Fruit fly (Drosophila melanogaster) whole organism, embryonic: Measurements from ENCODE around the gene CG9747.

Experiments
- ATbp ChIP-seq: fragments of 200-800 bp; sonication (Bioruptor generic); optimal IDR thresholded peaks from 2 replicates; lab custom pipeline; 2017; ENCODE audit warnings: missing biosample characterization, mild to moderate bottlenecking, missing genetic modification characterization, missing genetic modification reagents
- Ada2b ChIP-seq: fragments of 200-800 bp; sonication (Bioruptor generic); IDR thresholded peaks from 2 replicates; pipeline ENCODE4 v1.3.6; 2022; ENCODE audit warnings: missing biosample characterization, missing genetic modification characterization
- Asciz ChIP-seq: fragments of 200-800 bp; sonication (Bioruptor generic); optimal IDR thresholded peaks from 2 replicates; lab custom pipeline; 2017; ENCODE audit warnings: missing biosample characterization, mild to moderate bottlenecking, missing genetic modification characterization, missing genetic modification reagents
- Awh ChIP-seq: fragments of 200-800 bp; sonication (Bioruptor generic); IDR thresholded peaks from 2 replicates; pipeline ENCODE4, ENCODE4 v1.3.6; 2022; ENCODE audit warnings: missing biosample characterization, missing genetic modification characterization
- Bdp1 ChIP-seq: fragments of 200-800 bp; sonication (Bioruptor generic); optimal IDR thresholded peaks from 3 replicates; lab custom pipeline; 2016; ENCODE audit warnings: missing biosample characterization, missing genetic modification characterization
- CG10654 ChIP-seq: fragments of 200-800 bp; sonication (Bioruptor generic); optimal IDR thresholded peaks from 2 replicates; lab custom pipeline; 2016; ENCODE audit warnings: missing biosample characterization, missing genetic modification characterization
- CG11085 ChIP-seq: fragments of 200-800 bp; sonication (Bioruptor generic); IDR thresholded peaks from 2 replicates; pipeline ENCODE4 v1.3.6; 2022; ENCODE audit warnings: missing biosample characterization, missing genetic modification characterization
- CG11093 ChIP-seq: fragments of 200-800 bp; sonication (Bioruptor generic); IDR thresholded peaks from 3 replicates; pipeline ENCODE4 v1.3.6; 2022; ENCODE audit warnings: missing biosample characterization, missing genetic modification characterization
- CG11247 ChIP-seq: fragments of 200-800 bp; sonication (Bioruptor generic); IDR thresholded peaks from 2 replicates; pipeline ENCODE4 v1.3.6; 2022; ENCODE audit warnings: missing biosample characterization, missing genetic modification characterization
- CG13123 ChIP-seq: fragments of 200-800 bp; sonication (Bioruptor generic); optimal IDR thresholded peaks from 2 replicates; lab custom pipeline; 2016; ENCODE audit warnings: missing biosample characterization, missing genetic modification characterization
- CG13775 ChIP-seq: fragments of 200-800 bp; sonication (Bioruptor generic); optimal IDR thresholded peaks from 3 replicates; lab custom pipeline; 2017; ENCODE audit warnings: missing biosample characterization, mild to moderate bottlenecking, missing genetic modification characterization
- CG15479 ChIP-seq: fragments of 200-800 bp; sonication (Bioruptor generic); optimal IDR thresholded peaks from 3 replicates; lab custom pipeline; 2019; ENCODE audit warnings: missing biosample characterization, mild to moderate bottlenecking, missing genetic modification characterization, moderate library complexity
- CG17361 ChIP-seq: fragments of 200-800 bp; sonication (Bioruptor generic); IDR thresholded peaks from 3 replicates; pipeline ENCODE4 v1.3.6; 2022; ENCODE audit warnings: missing biosample characterization, missing genetic modification characterization
- CG1832 ChIP-seq: fragments of 200-800 bp; sonication (Bioruptor generic); optimal IDR thresholded peaks from 2 replicates; lab custom pipeline; 2017; ENCODE audit warnings: missing biosample characterization, mild to moderate bottlenecking, missing genetic modification characterization, inconsistent platforms
- CG2120 ChIP-seq: fragments of 200-800 bp; sonication (Bioruptor generic); optimal IDR thresholded peaks from 3 replicates; lab custom pipeline; 2016; ENCODE audit warnings: missing biosample characterization, missing genetic modification characterization
- CG2129 ChIP-seq: fragments of 200-800 bp; sonication (Bioruptor generic); IDR thresholded peaks from 2 replicates; pipeline ENCODE4 v1.3.6; 2022; ENCODE audit warnings: missing biosample characterization, missing genetic modification characterization; ENCODE audit not compliant: partially characterized antibody
- CG31224 ChIP-seq: fragments of 200-800 bp; sonication (Bioruptor generic); IDR thresholded peaks from 2 replicates; pipeline ENCODE4 v1.3.6; 2022; ENCODE audit warnings: missing biosample characterization, missing genetic modification characterization
- CG31388 ChIP-seq: fragments of 200-800 bp; sonication (Bioruptor generic); optimal IDR thresholded peaks from 2 replicates; lab custom pipeline; 2016; ENCODE audit warnings: missing biosample characterization, missing genetic modification characterization
- CG3847 ChIP-seq: fragments of 200-800 bp; sonication (Bioruptor generic); IDR thresholded peaks from 2 replicates; pipeline ENCODE4 v1.3.6; 2022; ENCODE audit warnings: missing biosample characterization, missing genetic modification characterization
- CG4424 ChIP-seq: fragments of 200-800 bp; sonication (Bioruptor generic); optimal IDR thresholded peaks from 3 replicates; lab custom pipeline; 2016; ENCODE audit warnings: missing biosample characterization, missing genetic modification characterization
- CG4854 ChIP-seq: fragments of 200-800 bp; sonication (Bioruptor generic); optimal IDR thresholded peaks from 2 replicates; lab custom pipeline; 2016; ENCODE audit warnings: missing biosample characterization, missing genetic modification characterization, inconsistent platforms
- CG6175 ChIP-seq: fragments of 200-800 bp; sonication (Bioruptor generic); IDR thresholded peaks from 3 replicates; pipeline ENCODE4 v1.3.6; 2022; ENCODE audit warnings: missing biosample characterization, missing genetic modification characterization
- CG7839 ChIP-seq: fragments of 200-800 bp; sonication (Bioruptor generic); optimal IDR thresholded peaks from 3 replicates; lab custom pipeline; 2018; ENCODE audit warnings: missing biosample characterization, mild to moderate bottlenecking, missing genetic modification characterization, moderate library complexity
- CG8290 ChIP-seq, 3 experiments: fragments of 200-800 bp; sonication (Bioruptor generic); optimal IDR thresholded peaks; 2 replicates each; lab custom pipeline; 2016 to 2019; ENCODE audit warnings: missing biosample characterization in 3 of 3, missing genetic modification characterization in 3 of 3, mild to moderate bottlenecking in 2 of 3, moderate library complexity in 1 of 3
- CG8478 ChIP-seq: fragments of >200 bp; optimal IDR thresholded peaks from 2 replicates; lab custom pipeline; 2018
- Gsc ChIP-seq: fragments of 200-800 bp; sonication (Bioruptor generic); IDR thresholded peaks from 2 replicates; pipeline ENCODE4 v1.3.6; 2022; ENCODE audit warnings: missing biosample characterization, missing genetic modification characterization
- Hr51 ChIP-seq, 2 experiments: fragments of 200-800 bp; sonication (Bioruptor generic); optimal IDR thresholded peaks; 2 replicates in 1 of 2; 3 replicates in 1 of 2; lab custom pipeline; 2016 to 2018; ENCODE audit warnings: missing biosample characterization in 2 of 2, missing genetic modification characterization in 2 of 2, mild to moderate bottlenecking in 1 of 2, moderate library complexity in 1 of 2
- Hr78 ChIP-seq, 2 experiments: fragments of 200-800 bp in 1 of 2; fragments of >200 bp in 1 of 2; sonication (Bioruptor generic) in 1 of 2; optimal IDR thresholded peaks; 2 replicates each; lab custom pipeline; 2017 to 2019; ENCODE audit warnings: missing biosample characterization in 2 of 2, missing genetic modification characterization in 2 of 2, mild to moderate bottlenecking in 1 of 2, moderate library complexity in 1 of 2
- NC2β ChIP-seq: fragments of 200-800 bp; sonication (Bioruptor generic); optimal IDR thresholded peaks from 2 replicates; lab custom pipeline; 2016; ENCODE audit warnings: missing biosample characterization, missing genetic modification characterization
- Sin3A ChIP-seq: fragments of >200 bp; optimal IDR thresholded peaks from 2 replicates; lab custom pipeline; 2018
- amos ChIP-seq: fragments of 200-800 bp; sonication (Bioruptor generic); IDR thresholded peaks from 2 replicates; pipeline ENCODE4 v1.3.6; 2022; ENCODE audit warnings: missing biosample characterization, missing genetic modification characterization; ENCODE audit not compliant: partially characterized antibody
- aop ChIP-seq: fragments of 200-800 bp; sonication (Bioruptor generic); IDR thresholded peaks from 2 replicates; pipeline ENCODE4 v1.3.6; 2022; ENCODE audit warnings: missing biosample characterization, missing genetic modification characterization
- danr ChIP-seq: fragments of 200-800 bp; sonication (Bioruptor generic); IDR thresholded peaks from 2 replicates; pipeline ENCODE4 v1.3.6; 2022; ENCODE audit warnings: missing biosample characterization, missing genetic modification characterization
- eve ChIP-seq, 2 experiments: fragments of >200 bp; optimal IDR thresholded peaks; 2 replicates each; lab custom pipeline; 2017; ENCODE audit warnings: missing biosample characterization in 2 of 2, missing genetic modification characterization in 2 of 2
- gfzf ChIP-seq: fragments of 200-800 bp; sonication (Bioruptor generic); optimal IDR thresholded peaks from 2 replicates; lab custom pipeline; 2016; ENCODE audit warnings: missing biosample characterization, mild to moderate bottlenecking, missing genetic modification characterization, moderate library complexity
- gro ChIP-seq: fragments of 200-800 bp; sonication (Bioruptor generic); optimal IDR thresholded peaks from 2 replicates; lab custom pipeline; 2016; ENCODE audit warnings: missing biosample characterization, missing genetic modification characterization
- kni ChIP-seq: fragments of 200-800 bp; sonication (Bioruptor generic); optimal IDR thresholded peaks from 3 replicates; lab custom pipeline; 2017; ENCODE audit warnings: mild to moderate bottlenecking, missing biosample characterization, missing genetic modification reagents, missing genetic modification characterization
- knrl ChIP-seq: fragments of 200-800 bp; sonication (Bioruptor generic); IDR thresholded peaks from 3 replicates; pipeline ENCODE4 v1.3.6; 2022; ENCODE audit warnings: missing biosample characterization, missing genetic modification characterization; ENCODE audit not compliant: partially characterized antibody
- luna ChIP-seq: fragments of 200-800 bp; sonication (Bioruptor generic); optimal IDR thresholded peaks from 2 replicates; lab custom pipeline; 2016; ENCODE audit warnings: missing biosample characterization, missing genetic modification characterization
- mirr ChIP-seq: fragments of 200-800 bp; sonication (Bioruptor generic); optimal IDR thresholded peaks from 3 replicates; lab custom pipeline; 2018; ENCODE audit warnings: missing biosample characterization, mild to moderate bottlenecking, missing genetic modification characterization
- mld ChIP-seq: fragments of 200-800 bp; sonication (Bioruptor generic); IDR thresholded peaks from 3 replicates; pipeline ENCODE4 v1.3.6; 2022; ENCODE audit warnings: missing biosample characterization, missing genetic modification characterization; ENCODE audit not compliant: partially characterized antibody
- nmo ChIP-seq: fragments of 200-800 bp; sonication (Bioruptor generic); optimal IDR thresholded peaks from 2 replicates; lab custom pipeline; 2018; ENCODE audit warnings: missing biosample characterization, mild to moderate bottlenecking, missing genetic modification characterization, moderate library complexity
- ranshi ChIP-seq: fragments of 200-800 bp; sonication (Bioruptor generic); IDR thresholded peaks from 2 replicates; pipeline ENCODE4 v1.3.6; 2022; ENCODE audit warnings: missing biosample characterization, missing genetic modification characterization
- rib ChIP-seq: fragments of 200-800 bp; sonication (Bioruptor generic); IDR thresholded peaks from 2 replicates; pipeline ENCODE4 v1.3.6; 2022; ENCODE audit warnings: missing biosample characterization, missing genetic modification characterization
- ro ChIP-seq: fragments of 200-800 bp; sonication (Bioruptor generic); IDR thresholded peaks from 2 replicates; pipeline ENCODE4 v1.3.6; 2022; ENCODE audit warnings: missing biosample characterization, missing genetic modification characterization
- sim ChIP-seq: fragments of 200-800 bp; sonication (Bioruptor generic); IDR thresholded peaks from 2 replicates; pipeline ENCODE4 v1.3.6; 2022; ENCODE audit warnings: missing biosample characterization, missing genetic modification characterization
- tgo ChIP-seq: fragments of 200-800 bp; sonication (Bioruptor generic); IDR thresholded peaks from 3 replicates; pipeline ENCODE4 v1.3.6; 2022; ENCODE audit warnings: missing biosample characterization, missing genetic modification characterization
- tup ChIP-seq: fragments of 200-800 bp; sonication (Bioruptor generic); optimal IDR thresholded peaks from 2 replicates; lab custom pipeline; 2016; ENCODE audit warnings: missing biosample characterization, mild to moderate bottlenecking, missing genetic modification characterization, moderate library complexity
- unc-4 ChIP-seq: fragments of 200-800 bp; sonication (Bioruptor generic); IDR thresholded peaks from 2 replicates; pipeline ENCODE4 v1.3.6; 2022; ENCODE audit warnings: missing biosample characterization, missing genetic modification characterization; ENCODE audit not compliant: partially characterized antibody
- zfh2 ChIP-seq: fragments of 200-800 bp; sonication (Bioruptor generic); optimal IDR thresholded peaks from 2 replicates; lab custom pipeline; 2016; ENCODE audit warnings: missing biosample characterization, missing genetic modification characterization

Gene CG9747

dm6 chr3R:30195606-30196049 lies 4.6 kb upstream of the CG9747 start (continued):
- TF ChIP-seq CG8478 (lab: Kevin White, UChicago) (no peak), tgo (GFP tag; lab: Robert Waterston, UW) (peak; percentile 52), CG17361 (GFP tag; lab: Robert Waterston, UW) (0 out of 3 replicates have a peak, but pooled peaks have one; percentile 25), Hr78 (GFP tag; optimal IDR thresholded peaks at IDR 0.05; lab: Kevin White, UChicago) (peak in 1 of 2 experiments; percentile 4), CG13775 (GFP tag; lab: Kevin White, UChicago) (no peak), mld (no peak), CG15479 (GFP tag; lab: Kevin White, UChicago) (no peak), CG10654 (GFP tag; lab: Kevin White, UChicago) (no peak), Gsc (no peak), CG2120 (GFP tag; lab: Kevin White, UChicago) (peak; percentile 79), knrl (no peak), Asciz (no peak), CG13123 (GFP tag; lab: Kevin White, UChicago) (no peak), CG11093 (GFP tag; lab: Robert Waterston, UW) (0 out of 3 replicates have a peak, but pooled peaks have one; percentile 28), rib (peak; percentile 80; the same call in 1 of the 2 replicates), CG6175 (GFP tag; lab: Robert Waterston, UW) (no peak), Ada2b (peak; percentile 45), CG4424 (GFP tag; lab: Kevin White, UChicago) (peak; percentile 47), kni (GFP tag; lab: Kevin White, UChicago) (no peak), CG11247 (GFP tag; lab: Robert Waterston, UW) (peak; percentile 54; the same call in 1 of the 2 replicates), danr (GFP tag; lab: Robert Waterston, UW) (no peak), ATbp (GFP tag; lab: Kevin White, UChicago) (peak; percentile 14), gro (GFP tag; lab: Kevin White, UChicago) (no peak), tup (GFP tag; lab: Kevin White, UChicago) (no peak), aop (GFP tag; lab: Robert Waterston, UW) (no peak), CG8290 (GFP tag; optimal IDR thresholded peaks at IDR 0.05; lab: Kevin White, UChicago) (no peak), CG8290 (tag; optimal IDR thresholded peaks at IDR 0.05; lab: Kevin White, UChicago) (peak in 1 of 2 experiments; percentile 86), CG31388 (GFP tag; lab: Kevin White, UChicago) (no peak), CG11085 (0 out of 2 replicates have a peak, but pooled peaks have one; percentile 23), CG7839 (tag; lab: Kevin White, UChicago) (peak; percentile 35), amos (GFP tag; lab: Robert Waterston, UW) (no peak; the same call in 1 of the 2 replicates), CG3847 (peak; percentile 63), CG2129 (GFP tag; lab: Robert Waterston, UW) (no peak), eve (GFP tag; optimal IDR thresholded peaks at IDR 0.05; lab: Kevin White, UChicago) (no peak), luna (GFP tag; lab: Kevin White, UChicago) (no peak), Sin3A (lab: Kevin White, UChicago) (no peak), CG1832 (GFP tag; lab: Kevin White, UChicago) (no peak), sim (GFP tag; lab: Robert Waterston, UW) (no peak), gfzf (GFP tag; lab: Kevin White, UChicago) (peak; percentile 33), Awh (GFP tag; lab: Robert Waterston, UW) (0 out of 2 replicates have a peak, but pooled peaks have one; percentile 5), mirr (GFP tag; lab: Kevin White, UChicago) (peak; percentile 42), zfh2 (GFP tag; lab: Kevin White, UChicago) (peak; percentile 53), Bdp1 (GFP tag; lab: Kevin White, UChicago) (no peak), unc-4 (GFP tag; lab: Robert Waterston, UW) (no peak), ro (GFP tag; lab: Robert Waterston, UW) (no peak), Hr51 (GFP tag; optimal IDR thresholded peaks at IDR 0.05; lab: Kevin White, UChicago) (peak; percentile 21 to 32), NC2β (GFP tag; lab: Kevin White, UChicago) (no peak), CG31224 (peak; percentile 47; the same call in 1 of the 2 replicates), nmo (no peak), CG4854 (GFP tag; lab: Kevin White, UChicago) (no peak), ranshi (no peak)
